Fruit fly (Drosophila melanogaster): Measurements from ENCODE around the gene Ag5r.

Ag5r gene

dm6 chrX:14749086-14749874 lies 37.1 kb downstream of the Ag5r start, which contains the start of gene NetB (continued):
- TF ChIP-seq twi (tag; optimal IDR thresholded peaks at IDR 0.05), result no peak
- TF ChIP-seq trem (tag; optimal IDR thresholded peaks at IDR 0.05), result no peak
- TF ChIP-seq CG3281 (GFP tag; optimal IDR thresholded peaks at IDR 0.05), result no peak
- no peak for TF ChIP-seq CG11560 (tag; IDR thresholded peaks at IDR 0.05)
- TF ChIP-seq Lpt (GFP tag; optimal IDR thresholded peaks at IDR 0.05), result no peak
- TF ChIP-seq ac (GFP tag; optimal IDR thresholded peaks at IDR 0.05), result no peak
- no peak for TF ChIP-seq danr (GFP tag; IDR thresholded peaks at IDR 0.05)
- no peak for TF ChIP-seq stc (GFP tag; IDR thresholded peaks at IDR 0.05)
- TF ChIP-seq CG10366 (GFP tag; IDR thresholded peaks at IDR 0.05), result 0 out of 2 replicates have a peak, but pooled peaks have one; percentile 9
- no peak for TF ChIP-seq CG6254 (GFP tag; optimal IDR thresholded peaks at IDR 0.05)
- no peak for TF ChIP-seq pita (GFP tag; optimal IDR thresholded peaks at IDR 0.05)
- TF ChIP-seq NFAT (GFP tag; IDR thresholded peaks at IDR 0.05), result no peak
- TF ChIP-seq CG18764 (GFP tag; optimal IDR thresholded peaks at IDR 0.05), result no peak
- TF ChIP-seq Blimp-1 (GFP tag; optimal IDR thresholded peaks at IDR 0.05), result no peak
- no peak for TF ChIP-seq CG17361 (GFP tag; IDR thresholded peaks at IDR 0.05)
- no peak for TF ChIP-seq Dref (GFP tag; IDR thresholded peaks at IDR 0.05)
- no peak for TF ChIP-seq Meics (GFP tag; optimal IDR thresholded peaks at IDR 0.05)
- no peak for TF ChIP-seq Rfx (GFP tag; IDR thresholded peaks at IDR 0.05)
- TF ChIP-seq CG5180 (GFP tag; optimal IDR thresholded peaks at IDR 0.05), result no peak
- no peak for TF ChIP-seq CG12104 (GFP tag; optimal IDR thresholded peaks at IDR 0.05)
- TF ChIP-seq CG4360 (GFP tag; IDR thresholded peaks at IDR 0.05), result no peak
- no peak for TF ChIP-seq CG11723 (GFP tag; optimal IDR thresholded peaks at IDR 0.05)
- no peak for TF ChIP-seq zen2 (GFP tag; IDR thresholded peaks at IDR 0.05; ENCODE audit: partially characterized antibody)
- TF ChIP-seq NC2α (GFP tag; optimal IDR thresholded peaks at IDR 0.05), result no peak
- TF ChIP-seq Sox102F (GFP tag; optimal IDR thresholded peaks at IDR 0.05), result no peak
- no peak for TF ChIP-seq lola (GFP tag; optimal IDR thresholded peaks at IDR 0.05)

dm6 chrX:14743819-14744218 lies 42.5 kb downstream of the Ag5r start:
- peak; percentile 73 for TF ChIP-seq CG9727 (GFP tag; optimal IDR thresholded peaks at IDR 0.05)
- no peak for TF ChIP-seq CrebB (tag; optimal IDR thresholded peaks at IDR 0.05)
- no peak for TF ChIP-seq disco-r (GFP tag; optimal IDR thresholded peaks at IDR 0.05)
- no peak for TF ChIP-seq wek (GFP tag; optimal IDR thresholded peaks at IDR 0.05)
- TF ChIP-seq ems (GFP tag; optimal IDR thresholded peaks at IDR 0.05), result peak; percentile 6
- TF ChIP-seq dimm (GFP tag; IDR thresholded peaks at IDR 0.05), result no peak
- TF ChIP-seq CG9215 (GFP tag; IDR thresholded peaks at IDR 0.05), result peak; percentile 38
- peak; percentile 27 for TF ChIP-seq Max (GFP tag; optimal IDR thresholded peaks at IDR 0.05)
- TF ChIP-seq phol (tag; optimal IDR thresholded peaks at IDR 0.05), result peak; percentile 73
- peak; percentile 40 for TF ChIP-seq CG1529 (GFP tag; optimal IDR thresholded peaks at IDR 0.05)
- TF ChIP-seq ara (GFP tag; IDR thresholded peaks at IDR 0.05), result peak; percentile 67
- no peak for TF ChIP-seq CG7963 (GFP tag; IDR thresholded peaks at IDR 0.05; ENCODE audit: partially characterized antibody)
- 0 out of 2 replicates have a peak, but pooled peaks have one; percentile 11 for TF ChIP-seq CG32772 (GFP tag; IDR thresholded peaks at IDR 0.05)
- TF ChIP-seq scrt (GFP tag; optimal IDR thresholded peaks at IDR 0.05), result no peak
- peak; percentile 63 for TF ChIP-seq CG10267 (tag; optimal IDR thresholded peaks at IDR 0.05)
- TF ChIP-seq al (GFP tag; IDR thresholded peaks at IDR 0.05), result no peak
- TF ChIP-seq chm (GFP tag; IDR thresholded peaks at IDR 0.05), result no peak
- TF ChIP-seq CG9817 (tag; optimal IDR thresholded peaks at IDR 0.05), result peak; percentile 24
- TF ChIP-seq Elba2 (GFP tag; optimal IDR thresholded peaks at IDR 0.05), result no peak
- TF ChIP-seq CG17912 (GFP tag; optimal IDR thresholded peaks at IDR 0.05), result no peak
- TF ChIP-seq CTCF (GFP tag; optimal IDR thresholded peaks at IDR 0.05), result no peak
- no peak for TF ChIP-seq dati (GFP tag; IDR thresholded peaks at IDR 0.05)
- peak; percentile 64 for TF ChIP-seq CG7556 (GFP tag; optimal IDR thresholded peaks at IDR 0.05)
- TF ChIP-seq Ptx1 (GFP tag; IDR thresholded peaks at IDR 0.05), result peak; percentile 54
- TF ChIP-seq PHDP (tag; optimal IDR thresholded peaks at IDR 0.05), result peak; percentile 55
- TF ChIP-seq Sox102F (GFP tag; optimal IDR thresholded peaks at IDR 0.05), result peak; percentile 64
- TF ChIP-seq yki (optimal IDR thresholded peaks at IDR 0.05), result no peak
